Fruit fly (Drosophila melanogaster) whole organism, embryonic: Measurements from ENCODE around the gene Tasp1.

Experiments
- BtbVII ChIP-seq: fragments of 200-800 bp; sonication (Bioruptor generic); optimal IDR thresholded peaks from 3 replicates; lab custom pipeline; 2017; ENCODE audit warnings: missing biosample characterization, mild to moderate bottlenecking, missing genetic modification characterization
- CG11093 ChIP-seq: fragments of 200-800 bp; sonication (Bioruptor generic); IDR thresholded peaks from 3 replicates; pipeline ENCODE4 v1.3.6; 2022; ENCODE audit warnings: missing biosample characterization, missing genetic modification characterization
- CG11560 ChIP-seq: fragments of 200-800 bp; sonication (Bioruptor generic); IDR thresholded peaks from 3 replicates; pipeline ENCODE4 v1.3.6; 2022; ENCODE audit warnings: missing biosample characterization, missing genetic modification characterization
- CG12391 ChIP-seq: fragments of 200-800 bp; sonication (Bioruptor generic); optimal IDR thresholded peaks from 3 replicates; lab custom pipeline; 2018; ENCODE audit warnings: missing biosample characterization, mild to moderate bottlenecking, missing genetic modification characterization, moderate library complexity
- CG13296 ChIP-seq: fragments of 200-800 bp; sonication (Bioruptor generic); optimal IDR thresholded peaks from 3 replicates; lab custom pipeline; 2018; ENCODE audit warnings: missing biosample characterization, mild to moderate bottlenecking, missing genetic modification characterization
- CG15479 ChIP-seq: fragments of 200-800 bp; sonication (Bioruptor generic); optimal IDR thresholded peaks from 3 replicates; lab custom pipeline; 2019; ENCODE audit warnings: missing biosample characterization, mild to moderate bottlenecking, missing genetic modification characterization, moderate library complexity
- CG16813 ChIP-seq: fragments of 200-800 bp; sonication (Bioruptor generic); IDR thresholded peaks from 3 replicates; pipeline ENCODE4 v1.3.6; 2022; ENCODE audit warnings: missing biosample characterization, missing genetic modification characterization; ENCODE audit not compliant: partially characterized antibody
- CG17186 ChIP-seq: fragments of 200-800 bp; sonication (Bioruptor generic); optimal IDR thresholded peaks from 3 replicates; lab custom pipeline; 2017; ENCODE audit warnings: missing biosample characterization, missing genetic modification reagents, missing genetic modification characterization
- CG17328 ChIP-seq: fragments of 200-800 bp; sonication (Bioruptor generic); IDR thresholded peaks from 2 replicates; pipeline ENCODE4 v1.3.6; 2022; ENCODE audit warnings: missing biosample characterization, missing genetic modification characterization
- CG18619 ChIP-seq: fragments of 200-800 bp; sonication (Bioruptor generic); optimal IDR thresholded peaks from 3 replicates; lab custom pipeline; 2017; ENCODE audit warnings: missing biosample characterization, mild to moderate bottlenecking, missing genetic modification characterization
- CG18764 ChIP-seq: fragments of 200-800 bp; sonication (Bioruptor generic); optimal IDR thresholded peaks from 3 replicates; lab custom pipeline; 2016; ENCODE audit warnings: missing biosample characterization, missing genetic modification characterization
- CG30403 ChIP-seq: fragments of 200-800 bp; sonication (Bioruptor generic); optimal IDR thresholded peaks from 3 replicates; lab custom pipeline; 2016; ENCODE audit warnings: missing biosample characterization, missing genetic modification characterization
- CG3163 ChIP-seq: fragments of 200-800 bp; sonication (Bioruptor generic); optimal IDR thresholded peaks from 3 replicates; lab custom pipeline; 2016; ENCODE audit warnings: missing biosample characterization, missing genetic modification characterization
- CG34376 ChIP-seq: fragments of 200-800 bp; sonication (Bioruptor generic); optimal IDR thresholded peaks from 2 replicates; lab custom pipeline; 2018; ENCODE audit warnings: missing biosample characterization, mild to moderate bottlenecking, missing genetic modification characterization
- CG3995 ChIP-seq: fragments of 200-800 bp; sonication (Bioruptor generic); optimal IDR thresholded peaks from 3 replicates; lab custom pipeline; 2016; ENCODE audit warnings: missing biosample characterization, missing genetic modification characterization
- CG42726 ChIP-seq: fragments of 200-800 bp; sonication (Bioruptor generic); IDR thresholded peaks from 2 replicates; pipeline ENCODE4 v1.3.6; 2022; ENCODE audit warnings: missing biosample characterization, missing genetic modification characterization; ENCODE audit not compliant: partially characterized antibody
- CG5180 ChIP-seq: fragments of 200-800 bp; sonication (Bioruptor generic); optimal IDR thresholded peaks from 3 replicates; lab custom pipeline; 2017; ENCODE audit warnings: missing biosample characterization, missing genetic modification characterization, mild to moderate bottlenecking, moderate library complexity, missing genetic modification reagents
- CG6175 ChIP-seq: fragments of 200-800 bp; sonication (Bioruptor generic); IDR thresholded peaks from 3 replicates; pipeline ENCODE4 v1.3.6; 2022; ENCODE audit warnings: missing biosample characterization, missing genetic modification characterization
- CG6654 ChIP-seq: fragments of 200-800 bp; sonication (Bioruptor generic); optimal IDR thresholded peaks from 2 replicates; lab custom pipeline; 2017; ENCODE audit warnings: missing biosample characterization, mild to moderate bottlenecking, missing genetic modification characterization
- CG6689 ChIP-seq: fragments of 200-800 bp; sonication (Bioruptor generic); IDR thresholded peaks from 2 replicates; pipeline ENCODE4 v1.3.6; 2022; ENCODE audit warnings: missing biosample characterization, missing genetic modification characterization
- CG8359 ChIP-seq: fragments of 200-800 bp; sonication (Bioruptor generic); optimal IDR thresholded peaks from 2 replicates; lab custom pipeline; 2017; ENCODE audit warnings: missing biosample characterization, mild to moderate bottlenecking, missing genetic modification characterization, borderline replicate concordance
- Dip2 ChIP-seq: fragments of 200-800 bp; sonication (Bioruptor generic); IDR thresholded peaks from 2 replicates; pipeline ENCODE4 v1.3.6; 2022; ENCODE audit warnings: missing biosample characterization, missing genetic modification characterization
- Drgx ChIP-seq: fragments of 200-800 bp; sonication (Bioruptor generic); IDR thresholded peaks from 2 replicates; pipeline ENCODE4 v1.3.6; 2022; ENCODE audit warnings: missing biosample characterization, missing genetic modification characterization
- Ets65A ChIP-seq: fragments of 200-800 bp; sonication (Bioruptor generic); peaks from one replicate; lab custom pipeline; 2016; ENCODE audit warnings: missing biosample characterization, missing genetic modification characterization
- HLH4C ChIP-seq: fragments of 200-800 bp; sonication (Bioruptor generic); IDR thresholded peaks from 3 replicates; pipeline ENCODE4 v1.3.6; 2022; ENCODE audit warnings: missing biosample characterization, missing genetic modification characterization; ENCODE audit not compliant: partially characterized antibody
- HmgD ChIP-seq: fragments of 200-800 bp; sonication (Bioruptor generic); optimal IDR thresholded peaks from 3 replicates; lab custom pipeline; 2016; ENCODE audit warnings: missing biosample characterization, missing genetic modification characterization
- Hmx ChIP-seq: fragments of 200-800 bp; sonication (Bioruptor generic); optimal IDR thresholded peaks from 2 replicates; lab custom pipeline; 2016; ENCODE audit warnings: missing biosample characterization, missing genetic modification characterization
- Hr3 ChIP-seq: fragments of 200-800 bp; sonication (Bioruptor generic); optimal IDR thresholded peaks from 3 replicates; lab custom pipeline; 2016; ENCODE audit warnings: missing biosample characterization, missing genetic modification characterization
- Mad ChIP-seq: fragments of 200-800 bp; sonication (Bioruptor generic); optimal IDR thresholded peaks from 2 replicates; lab custom pipeline; 2016; ENCODE audit warnings: missing biosample characterization, missing genetic modification characterization
- Med ChIP-seq: fragments of 200-800 bp; sonication (Bioruptor generic); peaks from one replicate; lab custom pipeline; 2016; ENCODE audit warnings: missing biosample characterization, missing genetic modification characterization, mild to moderate bottlenecking, inconsistent platforms, moderate library complexity
- NFAT ChIP-seq: fragments of 200-800 bp; sonication (Bioruptor generic); IDR thresholded peaks from 2 replicates; pipeline ENCODE4 v1.3.6; 2022; ENCODE audit warnings: missing biosample characterization, missing genetic modification characterization
- Sox100B ChIP-seq: fragments of 200-800 bp; sonication (Bioruptor generic); optimal IDR thresholded peaks from 3 replicates; lab custom pipeline; 2018; ENCODE audit warnings: missing biosample characterization, mild to moderate bottlenecking, missing genetic modification characterization
- Stat92E ChIP-seq, 3 experiments: fragments of >200 bp in 2 of 3; fragments of 200-800 bp in 1 of 3; sonication (Bioruptor generic) in 1 of 3; optimal IDR thresholded peaks; 2 replicates each; lab custom pipeline; 2017 to 2019; ENCODE audit warnings: missing biosample characterization in 3 of 3, missing genetic modification characterization in 3 of 3, mild to moderate bottlenecking in 1 of 3, moderate library complexity in 1 of 3
- Taf1 ChIP-seq: fragments of 200-800 bp; sonication (Bioruptor generic); IDR thresholded peaks from 2 replicates; pipeline ENCODE4 v1.3.6; 2022; ENCODE audit warnings: missing biosample characterization, missing genetic modification characterization
- cato ChIP-seq: fragments of 200-800 bp; sonication (Bioruptor generic); optimal IDR thresholded peaks from 2 replicates; lab custom pipeline; 2016; ENCODE audit warnings: missing biosample characterization, missing genetic modification characterization, borderline replicate concordance
- chinmo ChIP-seq: fragments of 200-800 bp; sonication (Bioruptor generic); IDR thresholded peaks from 4 replicates; pipeline ENCODE4 v1.3.6; 2022; ENCODE audit warnings: missing biosample characterization, missing genetic modification characterization; ENCODE audit not compliant: partially characterized antibody
- fu2 ChIP-seq: fragments of 200-800 bp; sonication (Bioruptor generic); optimal IDR thresholded peaks from 2 replicates; lab custom pipeline; 2016; ENCODE audit warnings: missing biosample characterization, missing genetic modification characterization
- jing ChIP-seq: fragments of 200-800 bp; sonication (Bioruptor generic); optimal IDR thresholded peaks from 2 replicates; lab custom pipeline; 2018; ENCODE audit warnings: missing biosample characterization, mild to moderate bottlenecking, missing genetic modification characterization
- ken ChIP-seq: fragments of 200-800 bp; sonication (Bioruptor generic); IDR thresholded peaks from 3 replicates; pipeline ENCODE4 v1.3.6; 2022; ENCODE audit warnings: missing biosample characterization, missing genetic modification characterization
- lab ChIP-seq: fragments of 200-800 bp; sonication (Bioruptor generic); optimal IDR thresholded peaks from 3 replicates; lab custom pipeline; 2017; ENCODE audit warnings: missing biosample characterization, missing genetic modification characterization, mild to moderate bottlenecking, moderate library complexity, missing genetic modification reagents
- nau ChIP-seq: fragments of 200-800 bp; sonication (Bioruptor generic); optimal IDR thresholded peaks from 3 replicates; lab custom pipeline; 2017; ENCODE audit warnings: missing biosample characterization, mild to moderate bottlenecking, missing genetic modification characterization, missing genetic modification reagents
- slbo ChIP-seq: fragments of 200-800 bp; sonication (Bioruptor generic); IDR thresholded peaks from 2 replicates; pipeline ENCODE4 v1.3.6; 2022; ENCODE audit warnings: missing biosample characterization, missing genetic modification characterization
- slou ChIP-seq: fragments of 200-800 bp; sonication (Bioruptor generic); optimal IDR thresholded peaks from 3 replicates; lab custom pipeline; 2016; ENCODE audit warnings: missing biosample characterization, missing genetic modification characterization
- sug ChIP-seq: fragments of 200-800 bp; optimal IDR thresholded peaks from 2 replicates; lab custom pipeline; 2019; ENCODE audit warnings: missing biosample characterization, mild to moderate bottlenecking, missing genetic modification characterization, moderate library complexity
- tgo ChIP-seq: fragments of 200-800 bp; sonication (Bioruptor generic); IDR thresholded peaks from 3 replicates; pipeline ENCODE4 v1.3.6; 2022; ENCODE audit warnings: missing biosample characterization, missing genetic modification characterization
- tna ChIP-seq: fragments of 200-800 bp; sonication (Bioruptor generic); IDR thresholded peaks from 2 replicates; pipeline ENCODE4 v1.3.6; 2022; ENCODE audit warnings: missing biosample characterization, missing genetic modification characterization; ENCODE audit not compliant: partially characterized antibody
- unc-4 ChIP-seq: fragments of 200-800 bp; sonication (Bioruptor generic); IDR thresholded peaks from 2 replicates; pipeline ENCODE4 v1.3.6; 2022; ENCODE audit warnings: missing biosample characterization, missing genetic modification characterization; ENCODE audit not compliant: partially characterized antibody

The Tasp1 gene

dm6 chr3L:16040389-16040788, 46.9 kb downstream of the Tasp1 start (continued):
- TF ChIP-seq CG11560, result no peak
- TF ChIP-seq Taf1, result no peak
- TF ChIP-seq CG13296 (GFP tag; lab: Kevin White, UChicago), result no peak
- no peak for TF ChIP-seq slbo
- no peak for TF ChIP-seq ken
- TF ChIP-seq, all 482 proteins: peak for 16

- TF ChIP-seq Dip2 (GFP tag; lab: Robert Waterston, UW) (no peak), Ets65A (GFP tag; lab: Kevin White, UChicago) (peak; percentile 72), CG16813 (GFP tag; lab: Robert Waterston, UW) (0 out of 3 replicates have a peak, but pooled peaks have one; percentile 8), Med (GFP tag; lab: Kevin White, UChicago) (peak; percentile 59), chinmo (GFP tag; lab: Robert Waterston, UW) (0 out of 4 replicates have a peak, but pooled peaks have one; percentile 25), CG42726 (peak; percentile 36; the same call in 1 of the 2 replicates), CG5180 (GFP tag; lab: Kevin White, UChicago) (no peak)
- TF ChIP-seq, all 482 proteins: peak for 5
These were observed 48.3 kb downstream of the Tasp1 start for dm6 chr3L:16039063-16039462.

DNA sequence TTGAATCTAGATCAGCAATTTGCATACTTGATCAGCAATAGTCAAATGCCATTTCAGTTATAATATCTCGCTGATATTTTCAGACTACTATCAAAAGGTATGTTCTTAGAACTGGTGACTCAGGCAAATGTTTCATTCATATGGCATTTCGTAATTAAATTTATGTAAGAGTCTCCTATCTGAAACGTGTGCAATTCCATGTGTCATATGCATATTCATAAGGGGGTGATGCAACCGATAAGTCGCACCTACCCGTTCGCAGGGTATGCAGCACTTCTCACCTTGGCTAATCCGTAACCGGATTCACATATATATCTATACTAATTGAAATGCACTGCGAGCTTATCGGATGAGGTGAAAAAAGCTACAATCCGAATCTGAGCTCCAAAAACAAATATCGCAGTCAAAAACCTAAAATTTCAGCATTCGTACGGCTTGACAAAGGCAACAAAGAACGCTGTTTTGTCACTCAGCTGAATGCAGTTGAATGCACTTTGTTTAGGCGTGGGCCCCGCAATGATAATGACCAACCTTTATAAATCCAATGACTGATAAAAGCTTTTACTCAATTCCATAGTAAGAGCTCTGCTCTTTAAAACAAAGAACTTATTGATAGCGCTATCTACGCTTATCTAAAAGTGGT, 49.5 kb downstream of the Tasp1 start:
- no peak for TF ChIP-seq CG15479 (GFP tag; lab: Kevin White, UChicago)
- TF ChIP-seq CG18764 (GFP tag; lab: Kevin White, UChicago), result no peak
- TF ChIP-seq unc-4 (GFP tag; lab: Robert Waterston, UW), result no peak
- no peak for TF ChIP-seq sug (tag; lab: Kevin White, UChicago)
- TF ChIP-seq CG12391 (tag; lab: Kevin White, UChicago), result no peak
- no peak for TF ChIP-seq CG34376
- TF ChIP-seq HLH4C, result no peak
- TF ChIP-seq BtbVII (GFP tag; lab: Kevin White, UChicago), result no peak
- peak; percentile 22 for TF ChIP-seq lab
- no peak for TF ChIP-seq CG6175
- TF ChIP-seq jing (GFP tag; lab: Kevin White, UChicago), result no peak
- no peak for TF ChIP-seq CG11093 (GFP tag; lab: Robert Waterston, UW)
- no peak for TF ChIP-seq CG30403 (GFP tag; lab: Kevin White, UChicago)
- TF ChIP-seq tna (GFP tag; lab: Robert Waterston, UW), result no peak
- no peak for TF ChIP-seq HmgD (GFP tag; lab: Kevin White, UChicago)
- TF ChIP-seq NFAT (GFP tag; lab: Robert Waterston, UW), result no peak
- no peak for TF ChIP-seq Hr3 (GFP tag; lab: Kevin White, UChicago)
- no peak for TF ChIP-seq Sox100B (GFP tag; lab: Kevin White, UChicago)
- no peak for TF ChIP-seq CG6654 (GFP tag; lab: Kevin White, UChicago)
- no peak for TF ChIP-seq Stat92E (GFP tag; optimal IDR thresholded peaks at IDR 0.05; lab: Kevin White, UChicago)
- TF ChIP-seq CG17328, result no peak
- no peak for TF ChIP-seq tgo (GFP tag; lab: Robert Waterston, UW)
- TF ChIP-seq CG8359, result no peak
- no peak for TF ChIP-seq Mad (GFP tag; lab: Kevin White, UChicago)
- no peak for TF ChIP-seq Hmx (GFP tag; lab: Kevin White, UChicago)
- no peak for TF ChIP-seq CG3995 (GFP tag; lab: Kevin White, UChicago)
- TF ChIP-seq nau, result no peak
- no peak for TF ChIP-seq CG18619
- TF ChIP-seq slou (GFP tag; lab: Kevin White, UChicago), result no peak
- TF ChIP-seq CG17186 (GFP tag; lab: Kevin White, UChicago), result no peak
- TF ChIP-seq fu2, result no peak
- TF ChIP-seq Drgx (GFP tag; lab: Robert Waterston, UW), result peak; percentile 51
- TF ChIP-seq cato, result no peak
- peak; percentile 41; the same call in 1 of the 2 replicates for TF ChIP-seq CG6689 (GFP tag; lab: Robert Waterston, UW)
- TF ChIP-seq CG3163, result no peak
